Fruit fly (Drosophila melanogaster): ENCODE results near the gene Cchl.
A peak's percentile ranks its signal among the peaks of the same experiment; 100 is the strongest.

The Cchl gene

dm6 chr3R:22023041-22023626, 4.1 kb downstream of the Cchl start, which contains the start of the genes Mitofilin and mRpL35 (continued):
- TF ChIP-seq N (GFP tag; optimal IDR thresholded peaks at IDR 0.05), result no peak

dm6 chr3R:22022623-22023022, 4.7 kb downstream of the Cchl start:
- no peak for TF ChIP-seq woc (GFP tag; optimal IDR thresholded peaks at IDR 0.05)
- no peak for TF ChIP-seq GATAd (GFP tag; optimal IDR thresholded peaks at IDR 0.05)

dm6 chr3R:22018777-22019420, 8.4 kb downstream of the Cchl start, which contains the start of gene Idh3b:
TSS of gene Idh3b (minus strand) at chr3R:22019382.
- TF ChIP-seq CG9705 (GFP tag; optimal IDR thresholded peaks at IDR 0.05) (peak; percentile 48), Hr83 (GFP tag; optimal IDR thresholded peaks at IDR 0.05; ENCODE audit: poor library complexity, severe bottlenecking) (peak; percentile 93), CG32264 (GFP tag; optimal IDR thresholded peaks at IDR 0.05) (no peak), N (GFP tag; optimal IDR thresholded peaks at IDR 0.05) (no peak), psq (GFP tag; optimal IDR thresholded peaks at IDR 0.05) (peak; percentile 35), Hr78 (GFP tag; optimal IDR thresholded peaks at IDR 0.05) (no peak), Abd-B (GFP tag; optimal IDR thresholded peaks at IDR 0.05) (no peak), foxo (GFP tag; optimal IDR thresholded peaks at IDR 0.05) (peak in 1 of 2 experiments; percentile 78), dl (GFP tag; optimal IDR thresholded peaks at IDR 0.05; ENCODE audit: insufficient read depth in 1 of 2, partially characterized antibody in 2 of 2) (no peak), woc (GFP tag; optimal IDR thresholded peaks at IDR 0.05) (peak; percentile 81), pan (optimal IDR thresholded peaks at IDR 0.05) (no peak), sv (GFP tag; optimal IDR thresholded peaks at IDR 0.05) (peak; percentile 70), br (GFP tag; optimal IDR thresholded peaks at IDR 0.05) (peak; percentile 55), h (GFP tag; optimal IDR thresholded peaks at IDR 0.05) (peak; percentile 72), Rel (GFP tag; optimal IDR thresholded peaks at IDR 0.05) (no peak), Rel (tag; optimal IDR thresholded peaks at IDR 0.05) (peak; percentile 63), Myc (optimal IDR thresholded peaks at IDR 0.05) (peak; percentile 30), ey (GFP tag; optimal IDR thresholded peaks at IDR 0.05) (peak; percentile 59), Dif (GFP tag; optimal IDR thresholded peaks at IDR 0.05; ENCODE audit: partially characterized antibody) (no peak), fru (GFP tag; optimal IDR thresholded peaks at IDR 0.05) (peak; percentile 74), dsf (GFP tag; optimal IDR thresholded peaks at IDR 0.05; ENCODE audit: borderline replicate concordance) (no peak), rgr (GFP tag; optimal IDR thresholded peaks at IDR 0.05) (peak; percentile 73), OdsH (GFP tag; optimal IDR thresholded peaks at IDR 0.05) (peak; percentile 36), Jra (GFP tag; optimal IDR thresholded peaks at IDR 0.05) (peak; percentile 79)

- TF ChIP-seq psq (GFP tag; optimal IDR thresholded peaks at IDR 0.05) (no peak), sage (GFP tag; optimal IDR thresholded peaks at IDR 0.05) (no peak), jim (GFP tag; optimal IDR thresholded peaks at IDR 0.05) (no peak), lola (GFP tag; optimal IDR thresholded peaks at IDR 0.05) (no peak), tai (GFP tag; optimal IDR thresholded peaks at IDR 0.05) (no peak), Sp1 (GFP tag; optimal IDR thresholded peaks at IDR 0.05) (no peak), CG9705 (GFP tag; optimal IDR thresholded peaks at IDR 0.05) (no peak), Dfd (GFP tag; optimal IDR thresholded peaks at IDR 0.05) (no peak), dmrt93B (GFP tag; optimal IDR thresholded peaks at IDR 0.05) (no peak), Hr83 (GFP tag; optimal IDR thresholded peaks at IDR 0.05; ENCODE audit: poor library complexity, severe bottlenecking) (no peak), Vsx2 (GFP tag; optimal IDR thresholded peaks at IDR 0.05; ENCODE audit: partially characterized antibody) (no peak), pan (optimal IDR thresholded peaks at IDR 0.05) (no peak), foxo (GFP tag; optimal IDR thresholded peaks at IDR 0.05) (no peak), ey (GFP tag; optimal IDR thresholded peaks at IDR 0.05) (no peak), HLH106 (tag; optimal IDR thresholded peaks at IDR 0.05) (no peak)
Measured at dm6 chr3R:22014397-22014796, 12.9 kb downstream of the Cchl start, which contains the start of gene Theg. TSS of gene Theg (plus strand) at chr3R:22014697.

Measured in whole organism, wandering third instar larva.